Worm (Caenorhabditis elegans): ENCODE data around the gene nspg-8.
A peak's percentile ranks its signal among the peaks of the same experiment; 100 is the strongest.

The nspg-8 gene

DNA sequence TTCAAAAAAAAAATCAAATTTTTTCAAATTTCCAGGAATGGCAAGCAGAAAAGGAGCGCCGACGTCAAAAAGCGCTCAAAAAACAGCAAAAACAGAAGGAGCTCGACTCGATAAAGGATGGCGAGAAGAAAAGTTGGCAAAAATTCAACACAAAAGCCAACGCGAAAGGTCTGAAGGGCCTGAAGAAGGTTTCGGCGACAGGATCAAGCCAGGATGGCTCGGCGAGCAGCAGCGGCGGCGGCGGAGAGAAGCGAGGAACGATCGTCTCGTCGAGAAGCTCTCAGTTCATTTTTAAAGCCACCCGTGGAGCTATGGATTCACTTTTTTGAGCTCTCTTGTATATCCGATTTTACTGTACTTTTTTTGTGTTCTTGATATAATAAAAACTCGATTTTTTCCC is 37.0 kb upstream of the nspg-8 start:
- TF ChIP-seq blmp-1 (tag; optimal IDR thresholded peaks at IDR 0.05) = no peak
- TF ChIP-seq ham-2 (GFP tag; optimal IDR thresholded peaks at IDR 0.05) = no peak
- TF ChIP-seq flh-1 (GFP tag; optimal IDR thresholded peaks at IDR 0.05) = no peak
- TF ChIP-seq unc-62 (GFP tag; optimal IDR thresholded peaks at IDR 0.05) = no peak
- no peak for TF ChIP-seq sptf-1 (tag; optimal IDR thresholded peaks at IDR 0.05)
- TF ChIP-seq unc-39 (tag; optimal IDR thresholded peaks at IDR 0.05) = no peak

DNA sequence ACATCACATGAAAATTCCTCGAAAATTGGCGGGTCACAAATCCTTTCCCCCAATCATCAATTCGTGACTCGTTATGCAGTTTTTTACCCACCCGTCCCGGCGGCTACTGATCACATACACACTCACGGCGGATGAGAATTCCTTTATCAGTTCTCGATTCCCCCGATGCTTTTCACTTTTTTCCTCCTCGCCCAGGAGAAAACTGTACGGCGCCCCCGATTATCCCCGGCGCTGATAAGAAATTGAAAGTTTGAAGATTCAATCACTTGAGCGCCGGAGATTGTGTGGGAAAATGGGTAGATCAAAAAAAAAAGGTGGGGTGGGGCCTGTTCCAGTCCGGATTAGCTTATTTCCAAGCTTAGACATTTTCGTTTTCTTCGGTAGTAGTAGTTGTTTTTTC is 34.0 kb upstream of the nspg-8 start:
- TF ChIP-seq elt-3 (tag; optimal IDR thresholded peaks at IDR 0.05) (no peak), blmp-1 (tag; optimal IDR thresholded peaks at IDR 0.05) (peak; percentile 56), M03D4.4 (tag; optimal IDR thresholded peaks at IDR 0.05) (no peak), sem-2 (GFP tag; optimal IDR thresholded peaks at IDR 0.05) (no peak), lin-13 (tag; optimal IDR thresholded peaks at IDR 0.05) (no peak), zip-8 (tag; optimal IDR thresholded peaks at IDR 0.05) (no peak)

DNA sequence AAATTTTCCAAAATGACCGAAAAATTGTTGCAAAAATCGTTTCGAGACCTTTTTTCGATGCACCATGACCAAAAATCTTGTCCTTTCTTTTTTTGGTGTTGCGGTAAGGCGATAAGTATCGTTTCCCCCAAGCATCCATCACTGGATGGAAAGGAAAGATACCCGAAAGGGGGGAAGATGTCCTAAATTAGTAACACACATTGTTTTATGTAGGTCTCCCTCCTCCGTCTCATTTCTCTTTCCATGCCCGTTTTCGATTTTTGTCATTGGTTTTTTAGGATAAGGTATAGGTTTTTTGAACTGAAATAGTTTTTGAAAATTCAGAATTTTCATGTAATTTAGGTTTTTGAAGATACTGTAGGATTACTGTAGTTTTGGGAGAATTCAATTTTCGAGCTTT is 32.4 kb upstream of the nspg-8 start:
- no peak for TF ChIP-seq hlh-1 (tag; optimal IDR thresholded peaks at IDR 0.05)
- no peak for TF ChIP-seq tbx-8 (GFP tag; optimal IDR thresholded peaks at IDR 0.05)
- no peak for TF ChIP-seq elt-1 (tag; optimal IDR thresholded peaks at IDR 0.05; ENCODE audit: borderline replicate concordance, insufficient read depth)
- no peak for TF ChIP-seq ztf-11 (tag; optimal IDR thresholded peaks at IDR 0.05)
- no peak for TF ChIP-seq lin-13 (tag; optimal IDR thresholded peaks at IDR 0.05)
- no peak for TF ChIP-seq bed-3 (GFP tag; optimal IDR thresholded peaks at IDR 0.05)
- no peak for TF ChIP-seq ceh-39 (tag; optimal IDR thresholded peaks at IDR 0.05)
- no peak for TF ChIP-seq mab-5 (tag; optimal IDR thresholded peaks at IDR 0.05)
- no peak for TF ChIP-seq nhr-76 (tag; optimal IDR thresholded peaks at IDR 0.05)
- TF ChIP-seq ces-1 (GFP tag; optimal IDR thresholded peaks at IDR 0.05) = no peak
- TF ChIP-seq ham-2 (GFP tag; optimal IDR thresholded peaks at IDR 0.05) = no peak

DNA sequence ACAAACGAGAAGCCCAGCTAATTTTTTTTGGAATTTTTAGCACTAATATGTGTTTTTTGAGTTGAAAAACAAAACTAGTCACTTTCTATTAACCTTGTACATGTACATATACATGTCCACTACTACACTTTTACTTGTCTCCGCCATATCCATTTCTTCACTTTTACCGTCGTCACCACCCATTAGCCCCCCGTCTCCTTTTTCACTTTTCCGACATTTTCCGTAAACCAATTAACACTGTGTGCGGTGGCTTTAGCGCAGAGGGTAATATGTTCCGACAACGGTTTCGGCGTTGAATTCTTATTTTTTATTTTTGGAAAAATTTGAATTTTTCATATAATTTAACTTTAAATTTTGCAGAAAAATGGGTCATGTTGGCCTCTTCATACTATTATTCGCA is 30.2 kb upstream of the nspg-8 start, which contains the start of gene cdh-12:
cdh-12 (plus strand) TSS at position 365 of the 400 bp plus-strand sequence.
- no peak for TF ChIP-seq M03D4.4 (tag; optimal IDR thresholded peaks at IDR 0.05)
- peak; percentile 65 for TF ChIP-seq blmp-1 (tag; optimal IDR thresholded peaks at IDR 0.05)

DNA sequence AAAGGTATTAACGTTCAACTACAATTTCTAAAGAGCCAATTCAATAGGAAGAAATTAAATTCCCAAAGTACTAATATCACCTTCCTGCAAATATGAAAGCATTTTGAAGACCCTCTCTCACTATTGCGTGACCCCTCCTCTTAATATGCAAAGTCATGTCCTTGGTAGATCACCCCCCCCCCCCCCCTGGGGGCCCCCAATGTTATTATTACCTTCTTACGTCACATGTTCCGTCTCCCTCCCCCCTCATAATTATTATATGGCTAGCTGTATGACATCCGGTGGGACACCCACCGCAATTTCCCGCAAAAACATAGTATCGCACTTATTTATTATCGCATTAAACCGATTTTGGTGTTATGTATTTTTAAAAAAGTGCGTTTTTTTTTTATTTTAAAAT is 19.9 kb upstream of the nspg-8 start:
- TF ChIP-seq sptf-1 (tag; optimal IDR thresholded peaks at IDR 0.05) (peak; percentile 50), nhr-2 (tag; optimal IDR thresholded peaks at IDR 0.05) (peak; percentile 73), cnd-1 (tag; optimal IDR thresholded peaks at IDR 0.05) (no peak), nhr-237 (tag; optimal IDR thresholded peaks at IDR 0.05) (no peak), mls-2 (tag; optimal IDR thresholded peaks at IDR 0.05) (peak; percentile 30), flh-1 (GFP tag; optimal IDR thresholded peaks at IDR 0.05) (no peak), unc-62 (GFP tag; optimal IDR thresholded peaks at IDR 0.05) (no peak), ham-2 (GFP tag; optimal IDR thresholded peaks at IDR 0.05) (no peak), zip-8 (tag; optimal IDR thresholded peaks at IDR 0.05) (peak; percentile 55), blmp-1 (tag; optimal IDR thresholded peaks at IDR 0.05) (no peak), hlh-1 (tag; optimal IDR thresholded peaks at IDR 0.05) (no peak), elt-1 (tag; optimal IDR thresholded peaks at IDR 0.05; ENCODE audit: borderline replicate concordance, insufficient read depth) (no peak), ceh-43 (GFP tag; optimal IDR thresholded peaks at IDR 0.05) (no peak), sem-2 (GFP tag; optimal IDR thresholded peaks at IDR 0.05) (no peak), lin-32 (GFP tag; optimal IDR thresholded peaks at IDR 0.05) (no peak), ceh-39 (tag; optimal IDR thresholded peaks at IDR 0.05) (no peak), ztf-11 (tag; optimal IDR thresholded peaks at IDR 0.05) (no peak), nhr-28 (tag; optimal IDR thresholded peaks at IDR 0.05) (no peak), drap-1 (GFP tag; optimal IDR thresholded peaks at IDR 0.05) (no peak), ces-1 (GFP tag; optimal IDR thresholded peaks at IDR 0.05) (no peak), unc-120 (tag; optimal IDR thresholded peaks at IDR 0.05; ENCODE audit: poor library complexity, severe bottlenecking) (no peak)

DNA sequence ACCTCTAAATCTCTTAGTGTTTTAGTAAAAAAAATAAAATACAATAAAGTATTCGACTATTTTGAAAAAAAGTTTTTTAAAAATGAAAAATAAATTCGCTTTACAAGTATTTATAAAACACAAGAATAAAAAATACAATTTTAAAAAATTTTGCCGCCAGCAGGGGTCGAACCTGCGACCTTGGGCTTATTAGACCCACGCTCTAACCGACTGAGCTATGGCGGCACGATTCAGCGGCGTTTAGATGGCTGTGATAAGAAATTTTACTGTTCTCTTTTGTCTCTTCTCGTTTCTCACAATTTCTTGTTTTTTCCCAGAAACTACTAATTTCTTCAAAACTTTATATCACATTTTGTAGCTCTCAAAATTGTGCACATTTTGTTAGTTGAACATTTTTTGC is 18.7 kb upstream of the nspg-8 start:
- TF ChIP-seq nhr-2 (tag; optimal IDR thresholded peaks at IDR 0.05) (no peak), snpc-4 (tag; optimal IDR thresholded peaks at IDR 0.05) (no peak), ces-1 (GFP tag; optimal IDR thresholded peaks at IDR 0.05) (no peak), unc-120 (tag; optimal IDR thresholded peaks at IDR 0.05; ENCODE audit: poor library complexity, severe bottlenecking) (no peak), sem-2 (GFP tag; optimal IDR thresholded peaks at IDR 0.05) (no peak), ceh-83 (GFP tag; optimal IDR thresholded peaks at IDR 0.05) (no peak), nhr-76 (tag; optimal IDR thresholded peaks at IDR 0.05) (no peak), drap-1 (GFP tag; optimal IDR thresholded peaks at IDR 0.05) (no peak), hlh-1 (tag; optimal IDR thresholded peaks at IDR 0.05) (no peak), elt-1 (tag; optimal IDR thresholded peaks at IDR 0.05; ENCODE audit: borderline replicate concordance, insufficient read depth) (no peak), zip-8 (tag; optimal IDR thresholded peaks at IDR 0.05) (no peak), unc-39 (tag; optimal IDR thresholded peaks at IDR 0.05) (no peak)
